Worm (Caenorhabditis elegans): ENCODE measurements around the gene C33D9.13.

- TF ChIP-seq ama-1 (optimal IDR thresholded peaks at IDR 0.05) (no peak), egl-27 (tag; optimal IDR thresholded peaks at IDR 0.05) (no peak), pha-4 (tag; optimal IDR thresholded peaks at IDR 0.05) (no peak), R02D3.7 (tag; optimal IDR thresholded peaks at IDR 0.05) (no peak), snpc-4 (tag; optimal IDR thresholded peaks at IDR 0.05) (no peak), nhr-12 (tag; optimal IDR thresholded peaks at IDR 0.05) (no peak), ztf-4 (tag; optimal IDR thresholded peaks at IDR 0.05) (no peak), mdl-1 (tag; optimal IDR thresholded peaks at IDR 0.05) (no peak)
These were observed 31.0 kb upstream of the C33D9.13 start, which contains the start of gene grsp-2 for ce11 chrIV:8816029-8816428.
